Fruit fly (Drosophila melanogaster): ENCODE measurements around the gene CG33290.
A peak's percentile ranks its signal among the peaks of the same experiment; 100 is the strongest.

DNA sequence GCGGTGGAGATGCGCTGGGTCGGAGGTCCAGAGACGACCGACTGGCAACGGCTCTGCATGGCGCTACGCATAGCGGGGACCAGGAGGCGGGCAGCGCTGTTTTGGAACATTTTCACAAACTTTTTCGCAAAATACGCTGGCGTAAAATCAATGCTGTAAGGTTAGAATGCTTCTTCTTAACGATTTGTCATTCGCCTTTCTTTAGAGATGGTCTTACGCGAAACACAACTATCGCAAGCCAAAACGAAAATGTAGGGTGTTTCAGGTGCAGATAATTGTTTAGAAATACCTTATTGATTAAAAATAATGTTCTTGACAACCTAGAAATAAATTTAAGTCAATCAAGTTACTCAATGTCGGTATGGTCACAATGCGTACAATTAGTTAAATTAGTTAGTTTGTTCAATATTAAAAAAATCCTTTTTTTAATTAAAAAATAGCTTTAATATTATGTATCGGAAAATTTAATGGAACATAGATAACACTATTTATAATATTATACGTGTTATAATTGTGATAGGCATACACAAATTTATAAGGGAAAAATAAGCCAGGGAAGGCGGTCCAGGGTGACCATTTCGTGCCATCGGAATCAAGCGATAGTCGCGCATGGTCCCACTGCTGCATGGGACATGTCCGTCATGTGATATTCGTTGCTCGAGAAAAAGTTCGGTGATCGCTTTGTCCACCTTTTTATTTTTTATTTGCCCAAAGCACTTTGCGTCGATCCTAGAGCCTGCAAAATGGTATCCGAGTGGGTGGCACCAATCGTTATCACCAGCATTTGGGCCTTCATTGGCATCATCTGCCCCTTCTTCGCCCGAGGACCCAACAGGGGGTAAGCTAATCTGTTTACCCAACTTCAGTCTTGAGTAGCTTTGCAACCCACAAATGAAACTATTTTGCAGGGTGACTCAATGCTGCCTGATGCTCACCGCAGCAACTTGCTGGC is 2.6 kb upstream of the CG33290 start, which contains the start of the genes COX8 and VhaM9.7-b:
- TF ChIP-seq CG10631 (GFP tag; optimal IDR thresholded peaks at IDR 0.05), result no peak
- TF ChIP-seq Ets96B (tag; optimal IDR thresholded peaks at IDR 0.05), result no peak
- TF ChIP-seq ss (GFP tag; optimal IDR thresholded peaks at IDR 0.05), result no peak
- no peak for TF ChIP-seq CG16779 (tag; optimal IDR thresholded peaks at IDR 0.05)
- no peak for TF ChIP-seq eg (GFP tag; IDR thresholded peaks at IDR 0.05)
- TF ChIP-seq spab (GFP tag; optimal IDR thresholded peaks at IDR 0.05), result no peak
- TF ChIP-seq Hr39 (GFP tag; optimal IDR thresholded peaks at IDR 0.05), result no peak
- TF ChIP-seq CG11902 (GFP tag; optimal IDR thresholded peaks at IDR 0.05), result peak; percentile 55
